Worm (Caenorhabditis elegans): ENCODE measurements around the gene K02H11.4.

Gene K02H11.4

DNA sequence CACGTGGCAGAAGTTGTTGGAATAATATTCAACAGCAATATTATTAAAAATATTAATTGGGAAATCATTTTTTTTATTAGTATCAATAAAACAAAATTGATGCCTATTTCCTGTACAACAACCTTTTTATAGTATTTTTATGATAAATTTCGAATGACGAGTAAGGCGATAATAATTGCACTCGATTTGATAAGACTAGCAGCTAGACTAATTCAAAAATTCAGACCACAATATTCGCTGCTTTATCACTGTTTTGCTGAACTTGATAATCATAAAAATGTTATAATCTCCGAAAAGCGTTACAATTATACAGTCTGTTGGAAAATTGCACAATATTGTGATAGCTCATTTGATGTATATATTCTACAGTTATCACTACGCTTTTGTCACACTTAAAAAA lies 14.6 kb upstream of the K02H11.4 start, which contains the start of gene oac-32:
TSS of gene oac-32 (minus strand) at position 90 of the 400 bp plus-strand sequence.
- TF ChIP-seq fos-1 (tag; optimal IDR thresholded peaks at IDR 0.05), result peak; percentile 58
- TF ChIP-seq ceh-82 (tag; optimal IDR thresholded peaks at IDR 0.05), result no peak
- TF ChIP-seq blmp-1 (tag; optimal IDR thresholded peaks at IDR 0.05; ENCODE audit: insufficient read depth), result no peak
- TF ChIP-seq unc-39 (tag; optimal IDR thresholded peaks at IDR 0.05), result no peak
- no peak for TF ChIP-seq ceh-16 (tag; optimal IDR thresholded peaks at IDR 0.05)

DNA sequence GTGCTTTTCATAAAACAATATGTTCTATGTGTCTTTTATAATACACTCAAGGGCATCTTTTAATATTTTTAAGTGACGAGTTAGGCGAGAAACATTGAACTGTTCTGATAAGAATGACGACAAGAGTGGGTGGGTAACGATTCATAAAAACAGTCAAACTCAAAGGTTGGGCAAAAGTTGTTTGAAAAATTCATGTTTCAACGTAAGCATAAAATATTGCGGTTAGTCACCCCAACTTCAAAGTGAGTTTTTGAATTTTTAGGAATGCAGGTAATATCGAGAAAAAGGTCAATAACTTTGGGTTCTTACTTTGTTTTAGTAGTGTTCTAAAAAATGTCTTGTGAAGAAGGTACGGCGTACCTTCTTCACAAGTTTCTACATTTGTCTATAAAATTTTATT lies 10.7 kb upstream of the K02H11.4 start, which contains the start of gene oac-31:
TSS of gene oac-31 (minus strand) at position 101 of the 400 bp plus-strand sequence.
- TF ChIP-seq fos-1 (tag; optimal IDR thresholded peaks at IDR 0.05) (peak; percentile 25), zag-1 (tag; optimal IDR thresholded peaks at IDR 0.05) (no peak)

ce11 chrV:1540249-1540648 lies 9.2 kb upstream of the K02H11.4 start:
- no peak for TF ChIP-seq lin-39 (tag; optimal IDR thresholded peaks at IDR 0.05)
- no peak for TF ChIP-seq ama-1 (optimal IDR thresholded peaks at IDR 0.05)
- no peak for TF ChIP-seq nhr-21 (tag; optimal IDR thresholded peaks at IDR 0.05)
- no peak for TF ChIP-seq alr-1 (tag; optimal IDR thresholded peaks at IDR 0.05)
- no peak for TF ChIP-seq peb-1 (tag; optimal IDR thresholded peaks at IDR 0.05)
- TF ChIP-seq ceh-82 (tag; optimal IDR thresholded peaks at IDR 0.05), result no peak
- no peak for TF ChIP-seq ZK546.5 (tag; optimal IDR thresholded peaks at IDR 0.05)
- no peak for TF ChIP-seq mbf-1 (tag; optimal IDR thresholded peaks at IDR 0.05)
- no peak for TF ChIP-seq sem-4 (tag; optimal IDR thresholded peaks at IDR 0.05)
- TF ChIP-seq ceh-16 (tag; optimal IDR thresholded peaks at IDR 0.05), result no peak
- no peak for TF ChIP-seq lin-13 (GFP tag; optimal IDR thresholded peaks at IDR 0.05)
- no peak for TF ChIP-seq nhr-23 (tag; optimal IDR thresholded peaks at IDR 0.05)
- TF ChIP-seq ztf-11 (tag; optimal IDR thresholded peaks at IDR 0.05), result no peak
- TF ChIP-seq snpc-4 (tag; optimal IDR thresholded peaks at IDR 0.05), result no peak
- TF ChIP-seq mdl-1 (tag; optimal IDR thresholded peaks at IDR 0.05), result no peak
- TF ChIP-seq Y55F3AM.14 (GFP tag; optimal IDR thresholded peaks at IDR 0.05), result no peak
- TF ChIP-seq elt-3 (tag; optimal IDR thresholded peaks at IDR 0.05), result no peak
- TF ChIP-seq nhr-6 (tag; optimal IDR thresholded peaks at IDR 0.05), result no peak
- TF ChIP-seq unc-62 (GFP tag; optimal IDR thresholded peaks at IDR 0.05), result no peak

DNA sequence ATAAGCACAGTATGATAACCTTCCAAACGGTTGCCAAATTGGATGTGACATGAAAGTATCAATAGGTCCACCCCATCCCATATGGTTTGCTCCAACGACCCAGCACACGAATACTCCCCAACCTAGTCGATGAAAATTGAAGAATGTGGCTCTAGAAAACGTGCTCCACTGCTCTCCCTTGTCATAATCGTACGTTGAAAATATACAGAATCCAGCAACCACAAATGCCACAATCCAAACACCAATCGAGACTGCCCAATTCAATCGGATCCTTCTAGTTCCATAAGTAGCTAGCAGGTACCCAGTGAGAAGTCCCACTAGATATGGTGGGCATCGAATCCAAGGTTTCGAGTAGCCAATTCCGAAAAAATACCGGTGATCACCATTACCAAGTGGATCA lies 7.8 kb upstream of the K02H11.4 start:
- TF ChIP-seq crh-2 (tag; optimal IDR thresholded peaks at IDR 0.05) (no peak), ceh-82 (tag; optimal IDR thresholded peaks at IDR 0.05) (no peak), ama-1 (optimal IDR thresholded peaks at IDR 0.05) (no peak), mdl-1 (tag; optimal IDR thresholded peaks at IDR 0.05) (no peak)

- no peak for TF ChIP-seq R02D3.7 (tag; optimal IDR thresholded peaks at IDR 0.05)
- no peak for TF ChIP-seq ceh-82 (tag; optimal IDR thresholded peaks at IDR 0.05)
- no peak for TF ChIP-seq sem-4 (tag; optimal IDR thresholded peaks at IDR 0.05)
- TF ChIP-seq sma-3 (GFP tag; optimal IDR thresholded peaks at IDR 0.05), result no peak
- no peak for TF ChIP-seq lin-39 (tag; optimal IDR thresholded peaks at IDR 0.05)
- no peak for TF ChIP-seq lin-13 (GFP tag; optimal IDR thresholded peaks at IDR 0.05)
- no peak for TF ChIP-seq fos-1 (tag; optimal IDR thresholded peaks at IDR 0.05)
- no peak for TF ChIP-seq skn-1 (tag; optimal IDR thresholded peaks at IDR 0.05)
- no peak for TF ChIP-seq nhr-6 (tag; optimal IDR thresholded peaks at IDR 0.05)
- TF ChIP-seq zag-1 (tag; optimal IDR thresholded peaks at IDR 0.05), result no peak
- TF ChIP-seq gmeb-1 (tag; optimal IDR thresholded peaks at IDR 0.05), result no peak
- no peak for TF ChIP-seq nhr-12 (tag; optimal IDR thresholded peaks at IDR 0.05)
- TF ChIP-seq egl-27 (tag; optimal IDR thresholded peaks at IDR 0.05), result no peak
- TF ChIP-seq C34F6.9 (tag; optimal IDR thresholded peaks at IDR 0.05), result no peak
- TF ChIP-seq nhr-25 (tag; optimal IDR thresholded peaks at IDR 0.05), result no peak
- no peak for TF ChIP-seq ztf-11 (tag; optimal IDR thresholded peaks at IDR 0.05)
- no peak for TF ChIP-seq crh-2 (tag; optimal IDR thresholded peaks at IDR 0.05)
Observed at ce11 chrV:1536979-1537378, 5.9 kb upstream of the K02H11.4 start, which contains the start of gene K02H11.9. Gene K02H11.9, minus strand, starts transcription at chrV:1537079.

DNA sequence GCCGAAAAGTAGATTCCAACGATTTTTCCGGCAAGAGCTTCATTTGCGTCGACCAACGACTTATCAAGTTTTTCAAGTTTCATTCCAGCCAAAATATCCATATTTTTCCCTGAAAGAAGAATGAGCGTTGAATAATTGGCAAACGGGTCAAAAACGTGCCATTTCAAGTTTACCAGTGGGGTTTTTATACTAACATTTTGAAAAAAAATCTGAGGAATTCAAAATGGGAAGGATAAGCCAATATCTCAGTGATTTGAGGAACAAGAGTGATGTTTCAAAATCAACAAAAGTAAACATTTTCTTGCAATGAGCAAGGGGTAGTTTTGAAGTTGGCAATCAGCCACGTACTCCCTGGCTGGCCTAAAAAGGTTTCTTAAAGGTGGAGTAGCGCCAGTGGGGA lies 3.3 kb upstream of the K02H11.4 start, which contains the start of gene trx-5:
TSS of gene trx-5 (minus strand) at position 101 of the 400 bp plus-strand sequence.
- no peak for TF ChIP-seq unc-55 (GFP tag; optimal IDR thresholded peaks at IDR 0.05)

All from whole organism, L2 larva.